Fruit fly (Drosophila melanogaster) whole organism, embryonic: ENCODE results near the gene CG12948.

ENCODE experiments used
- BEAF-32 ChIP-seq: fragments of 200-800 bp; sonication (Bioruptor generic); optimal IDR thresholded peaks from 3 replicates; lab custom pipeline; 2017; ENCODE audit warnings: missing biosample characterization, missing genetic modification characterization, mild to moderate bottlenecking, moderate library complexity, missing genetic modification reagents
- CG10462 ChIP-seq: fragments of 200-800 bp; sonication (Bioruptor generic); optimal IDR thresholded peaks from 2 replicates; lab custom pipeline; 2016; ENCODE audit warnings: missing biosample characterization, missing genetic modification characterization
- CG11696 ChIP-seq: fragments of 200-800 bp; sonication (Bioruptor generic); IDR thresholded peaks from 2 replicates; pipeline ENCODE4 v1.3.6; 2022; ENCODE audit warnings: missing biosample characterization, missing genetic modification characterization
- CG12769 ChIP-seq: fragments of 200-800 bp; sonication (Bioruptor generic); optimal IDR thresholded peaks from 2 replicates; lab custom pipeline; 2019; ENCODE audit warnings: missing biosample characterization, mild to moderate bottlenecking, missing genetic modification characterization, moderate library complexity
- CG14965 ChIP-seq: fragments of 200-800 bp; sonication (Bioruptor generic); optimal IDR thresholded peaks from 2 replicates; lab custom pipeline; 2016; ENCODE audit warnings: missing biosample characterization, missing genetic modification characterization, borderline replicate concordance
- CG1602 ChIP-seq: fragments of 200-800 bp; sonication (Bioruptor generic); optimal IDR thresholded peaks from 3 replicates; lab custom pipeline; 2016; ENCODE audit warnings: missing biosample characterization, missing genetic modification characterization
- CG17328 ChIP-seq: fragments of 200-800 bp; sonication (Bioruptor generic); IDR thresholded peaks from 2 replicates; pipeline ENCODE4 v1.3.6; 2022; ENCODE audit warnings: missing biosample characterization, missing genetic modification characterization
- CG31224 ChIP-seq: fragments of 200-800 bp; sonication (Bioruptor generic); IDR thresholded peaks from 2 replicates; pipeline ENCODE4 v1.3.6; 2022; ENCODE audit warnings: missing biosample characterization, missing genetic modification characterization
- CG6254 ChIP-seq: fragments of 200-800 bp; sonication (Bioruptor generic); optimal IDR thresholded peaks from 3 replicates; lab custom pipeline; 2017; ENCODE audit warnings: mild to moderate bottlenecking, missing biosample characterization, missing genetic modification reagents, missing genetic modification characterization
- CG6654 ChIP-seq: fragments of 200-800 bp; sonication (Bioruptor generic); optimal IDR thresholded peaks from 2 replicates; lab custom pipeline; 2017; ENCODE audit warnings: missing biosample characterization, mild to moderate bottlenecking, missing genetic modification characterization
- CG8478 ChIP-seq: fragments of >200 bp; optimal IDR thresholded peaks from 2 replicates; lab custom pipeline; 2018
- CG9932 ChIP-seq: fragments of 200-800 bp; sonication (Bioruptor generic); IDR thresholded peaks from 2 replicates; pipeline ENCODE4 v1.3.6; 2022; ENCODE audit warnings: missing biosample characterization, missing genetic modification characterization
- CTCF ChIP-seq: fragments of 200-800 bp; sonication (Bioruptor generic); optimal IDR thresholded peaks from 2 replicates; lab custom pipeline; 2017; ENCODE audit warnings: missing biosample characterization, mild to moderate bottlenecking, missing genetic modification characterization, moderate library complexity
- Fer3 ChIP-seq: fragments of 200-800 bp; sonication (Bioruptor generic); optimal IDR thresholded peaks from 2 replicates; lab custom pipeline; 2018; ENCODE audit warnings: missing biosample characterization, mild to moderate bottlenecking, missing genetic modification characterization, moderate library complexity
- H15 ChIP-seq: fragments of 200-800 bp; sonication (Bioruptor generic); IDR thresholded peaks from 3 replicates; pipeline ENCODE4 v1.3.6; 2022; ENCODE audit warnings: missing biosample characterization, missing genetic modification characterization
- HLH3B ChIP-seq: fragments of 200-800 bp; sonication (Bioruptor generic); IDR thresholded peaks from 2 replicates; pipeline ENCODE4 v1.3.6; 2022; ENCODE audit warnings: missing biosample characterization, missing genetic modification characterization
- HLH54F ChIP-seq: fragments of 200-800 bp; sonication (Bioruptor generic); optimal IDR thresholded peaks from 3 replicates; lab custom pipeline; 2016; ENCODE audit warnings: missing biosample characterization, missing genetic modification characterization
- Hr39 ChIP-seq: fragments of >200 bp; optimal IDR thresholded peaks from 2 replicates; lab custom pipeline; 2017
- Hr51 ChIP-seq, 2 experiments: fragments of 200-800 bp; sonication (Bioruptor generic); optimal IDR thresholded peaks; 2 replicates in 1 of 2; 3 replicates in 1 of 2; lab custom pipeline; 2016 to 2018; ENCODE audit warnings: missing biosample characterization in 2 of 2, missing genetic modification characterization in 2 of 2, mild to moderate bottlenecking in 1 of 2, moderate library complexity in 1 of 2
- Lim3 ChIP-seq: fragments of 200-800 bp; sonication (Bioruptor generic); IDR thresholded peaks from 2 replicates; pipeline ENCODE4 v1.3.6; 2022; ENCODE audit warnings: missing biosample characterization, missing genetic modification characterization
- MBD-R2 ChIP-seq: fragments of 200-800 bp; sonication (Bioruptor generic); IDR thresholded peaks from 2 replicates; pipeline ENCODE4 v1.3.6; 2022; ENCODE audit warnings: missing biosample characterization, missing genetic modification characterization
- Meics ChIP-seq: fragments of 200-800 bp; sonication (Bioruptor generic); optimal IDR thresholded peaks from 2 replicates; lab custom pipeline; 2017; ENCODE audit warnings: missing biosample characterization, mild to moderate bottlenecking, missing genetic modification characterization
- Mrtf ChIP-seq: fragments of 200-800 bp; sonication (Bioruptor generic); IDR thresholded peaks from 3 replicates; pipeline ENCODE4 v1.3.6; 2022; ENCODE audit warnings: missing biosample characterization, missing genetic modification characterization
- Usf ChIP-seq: fragments of 200-800 bp; sonication (Bioruptor generic); optimal IDR thresholded peaks from 2 replicates; lab custom pipeline; 2017; ENCODE audit warnings: missing genotype, missing biosample characterization, missing genetic modification characterization
- Xbp1 ChIP-seq: fragments of 200-800 bp; sonication (Bioruptor generic); optimal IDR thresholded peaks from 3 replicates; lab custom pipeline; 2016; ENCODE audit warnings: missing biosample characterization, mild to moderate bottlenecking, missing genetic modification characterization
- ab ChIP-seq: fragments of 200-800 bp; sonication (Bioruptor generic); optimal IDR thresholded peaks from 2 replicates; lab custom pipeline; 2016; ENCODE audit warnings: missing biosample characterization, missing genetic modification characterization
- bsh ChIP-seq, 2 experiments: fragments of 200-800 bp; sonication (Bioruptor generic); optimal IDR thresholded peaks; 2 replicates each; lab custom pipeline; 2017 to 2018; ENCODE audit warnings: mild to moderate bottlenecking in 2 of 2, missing biosample characterization in 2 of 2, missing genetic modification characterization in 2 of 2, moderate library complexity in 1 of 2
- chif ChIP-seq, 2 experiments: fragments of 200-800 bp; sonication (Bioruptor generic); optimal IDR thresholded peaks; 3 replicates each; lab custom pipeline; 2016; ENCODE audit warnings: missing biosample characterization in 2 of 2, missing genetic modification characterization in 2 of 2
- chn ChIP-seq: fragments of 200-800 bp; sonication (Bioruptor generic); optimal IDR thresholded peaks from 2 replicates; lab custom pipeline; 2016; ENCODE audit warnings: missing biosample characterization, missing genetic modification characterization
- dan ChIP-seq: fragments of 200-800 bp; sonication (Bioruptor generic); IDR thresholded peaks from 2 replicates; pipeline ENCODE4 v1.3.6; 2022; ENCODE audit warnings: missing biosample characterization, missing genetic modification characterization
- danr ChIP-seq: fragments of 200-800 bp; sonication (Bioruptor generic); IDR thresholded peaks from 2 replicates; pipeline ENCODE4 v1.3.6; 2022; ENCODE audit warnings: missing biosample characterization, missing genetic modification characterization
- dimm ChIP-seq: fragments of 200-800 bp; sonication (Bioruptor generic); IDR thresholded peaks from 2 replicates; pipeline ENCODE4 v1.3.6; 2022; ENCODE audit warnings: missing biosample characterization, missing genetic modification characterization
- dysf ChIP-seq: fragments of 200-800 bp; sonication (Bioruptor generic); IDR thresholded peaks from 3 replicates; pipeline ENCODE4 v1.3.6; 2022; ENCODE audit warnings: missing biosample characterization, missing genetic modification characterization
- fru ChIP-seq: fragments of >200 bp; optimal IDR thresholded peaks from 2 replicates; lab custom pipeline; 2017
- hkb ChIP-seq, 2 experiments: fragments of 200-800 bp in 1 of 2; fragments of >200 bp in 1 of 2; sonication (Bioruptor generic) in 1 of 2; IDR thresholded peaks in 1 of 2; optimal IDR thresholded peaks in 1 of 2; 2 replicates each; pipeline versions ENCODE4 v1.3.6 to Lab custom; 2017 to 2022; ENCODE audit warnings: missing biosample characterization in 1 of 2, missing genetic modification characterization in 1 of 2
- ind ChIP-seq: fragments of 200-800 bp; sonication (Bioruptor generic); optimal IDR thresholded peaks from 3 replicates; lab custom pipeline; 2016; ENCODE audit warnings: missing biosample characterization, missing genetic modification characterization
- nerfin-1 ChIP-seq: fragments of 200-800 bp; sonication (Bioruptor generic); optimal IDR thresholded peaks from 3 replicates; lab custom pipeline; 2019; ENCODE audit warnings: missing biosample characterization, mild to moderate bottlenecking, missing genetic modification characterization, moderate library complexity
- nom ChIP-seq: fragments of 200-800 bp; sonication (Bioruptor generic); optimal IDR thresholded peaks from 2 replicates; lab custom pipeline; 2017; ENCODE audit warnings: missing biosample characterization, missing genetic modification characterization, mild to moderate bottlenecking, moderate library complexity, missing genetic modification reagents
- org-1 ChIP-seq: fragments of 200-800 bp; sonication (Bioruptor generic); optimal IDR thresholded peaks from 2 replicates; lab custom pipeline; 2017; ENCODE audit warnings: missing biosample characterization, missing genetic modification characterization
- p53 ChIP-seq: fragments of 200-800 bp; sonication (Bioruptor generic); optimal IDR thresholded peaks from 2 replicates; lab custom pipeline; 2016; ENCODE audit warnings: missing biosample characterization, missing genetic modification characterization
- peb ChIP-seq: fragments of 200-800 bp; sonication (Bioruptor generic); IDR thresholded peaks from 2 replicates; pipeline ENCODE4 v1.3.6; 2022; ENCODE audit warnings: missing biosample characterization, missing genetic modification characterization
- pita ChIP-seq: fragments of 200-800 bp; sonication (Bioruptor generic); optimal IDR thresholded peaks from 2 replicates; lab custom pipeline; 2017; ENCODE audit warnings: missing biosample characterization, mild to moderate bottlenecking, missing genetic modification characterization
- psq ChIP-seq: fragments of 200-800 bp; sonication (Bioruptor generic); optimal IDR thresholded peaks from 2 replicates; lab custom pipeline; 2017; ENCODE audit warnings: missing biosample characterization, missing genetic modification characterization
- run ChIP-seq: fragments of 200-800 bp; sonication (Bioruptor generic); optimal IDR thresholded peaks from 3 replicates; lab custom pipeline; 2018; ENCODE audit warnings: missing biosample characterization, mild to moderate bottlenecking, missing genetic modification characterization
- sima ChIP-seq: fragments of 200-800 bp; sonication (Bioruptor generic); optimal IDR thresholded peaks from 2 replicates; lab custom pipeline; 2016; ENCODE audit warnings: missing biosample characterization, missing genetic modification characterization
- slp2 ChIP-seq: fragments of 200-800 bp; sonication (Bioruptor generic); optimal IDR thresholded peaks from 2 replicates; lab custom pipeline; 2016; ENCODE audit warnings: missing biosample characterization, missing genetic modification characterization
- stc ChIP-seq: fragments of 200-800 bp; sonication (Bioruptor generic); IDR thresholded peaks from 2 replicates; pipeline ENCODE4 v1.3.6; 2022; ENCODE audit warnings: missing biosample characterization, missing genetic modification characterization
- tap ChIP-seq: fragments of 200-800 bp; optimal IDR thresholded peaks from 3 replicates; lab custom pipeline; 2019; ENCODE audit warnings: missing biosample characterization, mild to moderate bottlenecking, missing genetic modification characterization, moderate library complexity
- trem ChIP-seq: fragments of 200-800 bp; optimal IDR thresholded peaks from 3 replicates; lab custom pipeline; 2019; ENCODE audit warnings: missing biosample characterization, mild to moderate bottlenecking, missing genetic modification characterization, moderate library complexity
- ttk ChIP-seq: fragments of 200-800 bp; sonication (Bioruptor generic); IDR thresholded peaks from 2 replicates; pipeline ENCODE4 v2.1.2; 2022; ENCODE audit warnings: missing biosample characterization, missing genetic modification characterization

CG12948 gene

DNA sequence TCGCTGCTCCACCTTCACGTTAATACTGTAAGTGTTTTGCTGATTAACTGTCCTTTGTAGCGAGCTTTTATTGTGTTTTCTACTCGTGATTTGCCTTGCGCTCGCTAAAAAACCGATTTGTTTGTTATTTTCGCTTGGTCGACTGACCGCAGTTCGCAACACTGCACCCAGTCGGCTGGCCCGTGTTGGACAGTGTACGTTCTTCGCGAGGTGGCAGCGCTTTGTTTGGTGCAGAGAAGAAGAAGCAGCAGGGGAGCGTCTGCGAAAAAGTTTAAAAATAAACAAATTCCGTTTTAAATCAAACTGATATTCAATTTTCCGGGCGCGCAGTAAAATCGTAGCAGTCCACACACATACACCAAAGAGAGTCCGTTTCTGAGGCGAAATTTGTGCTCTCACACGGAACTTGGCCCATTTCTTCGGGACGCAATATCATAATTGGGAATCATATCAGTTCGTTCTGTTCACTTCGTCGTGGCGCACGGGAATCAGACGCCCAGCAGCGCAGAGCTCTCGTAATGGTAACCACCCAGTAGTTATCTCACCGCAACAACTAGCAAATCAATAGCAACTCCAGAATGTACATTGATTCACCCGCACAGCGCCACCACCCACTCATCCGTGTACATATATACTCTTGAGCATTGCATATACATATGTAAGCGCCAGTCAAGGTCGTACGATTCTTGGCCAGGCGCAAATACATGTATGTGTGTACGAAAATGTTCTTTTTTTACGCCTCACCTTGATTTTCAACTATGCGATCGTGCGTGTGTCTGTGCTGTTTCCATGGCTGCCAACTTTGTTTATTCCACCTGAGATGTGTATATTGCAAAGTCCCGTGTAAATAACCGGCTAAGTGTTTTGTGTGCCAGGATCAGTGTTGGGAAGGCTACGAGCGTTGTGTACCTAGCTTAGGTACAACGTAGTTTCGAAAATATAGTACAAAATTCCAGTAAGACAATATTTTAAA, 20.4 kb upstream of the CG12948 start, which contains the start of gene Naa80 (continued):
- TF ChIP-seq BEAF-32 (GFP tag; lab: Kevin White, UChicago) (peak; percentile 56), chif (GFP tag; optimal IDR thresholded peaks at IDR 0.05; lab: Kevin White, UChicago) (peak; percentile 12 to 72), dimm (GFP tag; lab: Robert Waterston, UW) (no peak), CG14965 (peak; percentile 13), p53 (GFP tag; lab: Kevin White, UChicago) (peak; percentile 67), CG31224 (GFP tag; lab: Robert Waterston, UW) (peak; percentile 76), sima (GFP tag; lab: Kevin White, UChicago) (no peak), Lim3 (no peak), danr (GFP tag; lab: Robert Waterston, UW) (0 out of 2 replicates have a peak, but pooled peaks have one; percentile 6), ttk (peak; percentile 46), CTCF (peak; percentile 37), dysf (GFP tag; lab: Robert Waterston, UW) (peak; percentile 51; the same call in 1 of the 3 replicates), Xbp1 (GFP tag; lab: Kevin White, UChicago) (peak; percentile 73), nom (GFP tag; lab: Kevin White, UChicago) (peak; percentile 71), Hr51 (GFP tag; optimal IDR thresholded peaks at IDR 0.05; lab: Kevin White, UChicago) (peak in 1 of 2 experiments; percentile 85), peb (GFP tag; lab: Robert Waterston, UW) (no peak), psq (GFP tag; lab: Kevin White, UChicago) (no peak), CG8478 (lab: Kevin White, UChicago) (no peak), Mrtf (GFP tag; lab: Robert Waterston, UW) (no peak), HLH3B (peak; percentile 58), pita (no peak), trem (tag; lab: Kevin White, UChicago) (peak; percentile 88), H15 (GFP tag; lab: Robert Waterston, UW) (peak; percentile 53; the same call in 1 of the 3 replicates), Meics (GFP tag; lab: Kevin White, UChicago) (peak; percentile 57), Usf (GFP tag; lab: Kevin White, UChicago) (peak; percentile 10), ind (peak; percentile 72), CG6654 (GFP tag; lab: Kevin White, UChicago) (no peak), run (tag; lab: Kevin White, UChicago) (no peak), CG6254 (no peak), stc (GFP tag; lab: Robert Waterston, UW) (no peak), org-1 (GFP tag; lab: Kevin White, UChicago) (no peak), CG17328 (GFP tag; lab: Robert Waterston, UW) (no peak; the same call in 1 of the 2 replicates), CG10462 (no peak), MBD-R2 (GFP tag; lab: Robert Waterston, UW) (peak; percentile 96), chn (GFP tag; lab: Kevin White, UChicago) (peak; percentile 80), CG9932 (peak; percentile 87), bsh (GFP tag; optimal IDR thresholded peaks at IDR 0.05; lab: Kevin White, UChicago) (peak in 1 of 2 experiments; percentile 35), fru (no peak), nerfin-1 (tag; lab: Kevin White, UChicago) (peak; percentile 21), Hr39 (lab: Kevin White, UChicago) (no peak), Fer3 (tag; lab: Kevin White, UChicago) (peak; percentile 45), dan (GFP tag; lab: Robert Waterston, UW) (no peak), HLH54F (peak; percentile 83), tap (tag; lab: Kevin White, UChicago) (no peak), ab (GFP tag; lab: Kevin White, UChicago) (no peak), hkb (optimal IDR thresholded peaks at IDR 0.05; lab: Kevin White, UChicago) (peak; percentile 81), hkb (GFP tag; IDR thresholded peaks at IDR 0.05; lab: Robert Waterston, UW) (peak; percentile 37; the same call in 1 of the 2 replicates), CG1602 (GFP tag; lab: Kevin White, UChicago) (peak; percentile 21), CG12769 (tag; lab: Kevin White, UChicago) (peak; percentile 88), slp2 (peak; percentile 6), CG11696 (GFP tag; lab: Robert Waterston, UW) (no peak)
